Worm (Caenorhabditis elegans) whole organism, L4 larva: Measurements from ENCODE around the gene gpa-7.
A peak's percentile ranks its signal among the peaks of the same experiment; 100 is the strongest.

Source experiments
- F44E2.7 ChIP-seq: fragments of 200-800 bp; sonication (Bioruptor generic); IDR thresholded peaks from 2 replicates; pipeline ENCODE4 v2.1.2; 2022; ENCODE audit warnings: missing genetic modification characterization, missing compliant biosample characterization
- aha-1 ChIP-seq: fragments of 150-350 bp; peaks from one replicate; lab custom pipeline; 2014; ENCODE audit warnings: missing biosample characterization, missing genetic modification characterization
- aly-2 ChIP-seq: sonication (generic microtip); optimal IDR thresholded peaks from 2 replicates; lab custom pipeline; 2018; ENCODE audit warnings: missing biosample characterization, missing genetic modification characterization
- dve-1 ChIP-seq: sonication (generic microtip); optimal IDR thresholded peaks from 2 replicates; lab custom pipeline; 2017; ENCODE audit warnings: antibody characterized with exemption, mild to moderate bottlenecking, missing genetic modification characterization, missing compliant biosample characterization; ENCODE audit not compliant: insufficient read depth
- lin-13 ChIP-seq: fragments of 150-350 bp; optimal IDR thresholded peaks from 2 replicates; lab custom pipeline; 2014; ENCODE audit warnings: missing biosample characterization, missing genetic modification reagents, missing genetic modification characterization
- nhr-102 ChIP-seq: sonication (generic microtip); optimal IDR thresholded peaks from 2 replicates; lab custom pipeline; 2016; ENCODE audit warnings: mild to moderate bottlenecking, missing genetic modification characterization, moderate library complexity, missing compliant biosample characterization

ce11 chrIV:10398244-10398643 lies 5.6 kb upstream of the gpa-7 start:
- no peak for TF ChIP-seq lin-13 (GFP tag; lab: Kevin White, UChicago)
- no peak for TF ChIP-seq F44E2.7 (GFP tag; lab: Robert Waterston, UW)
- TF ChIP-seq aly-2 = no peak
- no peak for TF ChIP-seq dve-1 (tag; lab: Kevin White, UChicago)
- peak; percentile 95 for TF ChIP-seq aha-1 (tag; lab: Kevin White, UChicago)
- no peak for TF ChIP-seq nhr-102 (tag; lab: Kevin White, UChicago)
